Worm (Caenorhabditis elegans) whole organism, young adult: ENCODE measurements around the gene F45E1.1.

Experiments used
- B0019.2 ChIP-seq: fragments of 200-800 bp; sonication (Bioruptor generic); conservative IDR thresholded peaks from 2 replicates; pipeline ENCODE4 v1.3.6; 2022; ENCODE audit warnings: missing genetic modification reagents, missing genetic modification characterization, missing compliant biosample characterization
- B0261.1 ChIP-seq: sonication (generic microtip); optimal IDR thresholded peaks from 2 replicates; lab custom pipeline; 2016; ENCODE audit warnings: mild to moderate bottlenecking, missing genetic modification characterization, moderate library complexity, missing compliant biosample characterization
- C06A6.2 ChIP-seq: fragments of 200-800 bp; sonication (Bioruptor generic); conservative IDR thresholded peaks from 2 replicates; pipeline ENCODE4 v1.3.6; 2022; ENCODE audit warnings: missing genetic modification characterization, missing compliant biosample characterization
- C17E4.6 ChIP-seq: fragments of 200-800 bp; sonication (Bioruptor generic); IDR thresholded peaks from 2 replicates; pipeline ENCODE4 v1.3.6; 2022; ENCODE audit warnings: missing genetic modification reagents, missing genetic modification characterization, missing compliant biosample characterization
- F10E7.11 ChIP-seq: sonication (generic microtip); optimal IDR thresholded peaks from 2 replicates; lab custom pipeline; 2017; ENCODE audit warnings: mild to moderate bottlenecking, missing genetic modification characterization, moderate library complexity, missing compliant biosample characterization
- F33H1.4 ChIP-seq: fragments of 200-800 bp; sonication (Bioruptor generic); IDR thresholded peaks from 2 replicates; pipeline ENCODE4 v1.3.6; 2022; ENCODE audit warnings: missing genetic modification reagents, missing genetic modification characterization, missing compliant biosample characterization
- F39B2.1 ChIP-seq: fragments of 200-800 bp; sonication (Bioruptor generic); IDR thresholded peaks from 2 replicates; pipeline ENCODE4 v1.3.6; 2022; ENCODE audit warnings: missing genetic modification reagents, missing genetic modification characterization, missing compliant biosample characterization
- K12H6.12 ChIP-seq: fragments of 200-800 bp; sonication (Bioruptor generic); optimal IDR thresholded peaks from 2 replicates; lab custom pipeline; 2018; ENCODE audit warnings: mild to moderate bottlenecking, missing genetic modification characterization, missing compliant biosample characterization
- T26A5.8 ChIP-seq: sonication (generic microtip); optimal IDR thresholded peaks from 2 replicates; lab custom pipeline; 2016; ENCODE audit warnings: missing genetic modification characterization, missing compliant biosample characterization
- Y53G8AR.9 ChIP-seq: fragments of 200-800 bp; sonication (Bioruptor generic); conservative IDR thresholded peaks from 2 replicates; pipeline ENCODE4 v1.3.6; 2022; ENCODE audit warnings: missing genetic modification reagents, missing genetic modification characterization, missing compliant biosample characterization
- Y56A3A.18 ChIP-seq: fragments of 200-800 bp; sonication (Bioruptor generic); IDR thresholded peaks from 2 replicates; pipeline ENCODE4 v1.3.6; 2022; ENCODE audit warnings: missing genetic modification reagents, missing genetic modification characterization, missing compliant biosample characterization
- Y79H2A.3 ChIP-seq: fragments of 200-800 bp; sonication (Bioruptor generic); conservative IDR thresholded peaks from 2 replicates; pipeline ENCODE4 v1.3.6; 2022; ENCODE audit warnings: missing genetic modification reagents, missing genetic modification characterization, missing compliant biosample characterization
- Y95B8A.8 ChIP-seq: fragments of 200-800 bp; sonication (Bioruptor generic); IDR thresholded peaks from 2 replicates; pipeline ENCODE4 v1.3.6; 2022; ENCODE audit warnings: missing genetic modification reagents, missing genetic modification characterization, missing compliant biosample characterization
- ama-1 ChIP-seq, 3 experiments: fragments of 150-350 bp in 1 of 3; sonication (generic microtip) in 2 of 3; optimal IDR thresholded peaks; 2 replicates each; lab custom pipeline; 2014 to 2018; ENCODE audit warnings: missing biosample characterization in 2 of 3, missing genetic modification characterization in 2 of 3, missing genetic modification reagents in 2 of 3
- aptf-3 ChIP-seq: fragments of 200-800 bp; sonication (Bioruptor generic); IDR thresholded peaks from 2 replicates; pipeline ENCODE4 v1.3.6; 2022; ENCODE audit warnings: missing genetic modification characterization, missing compliant biosample characterization
- atf-7 ChIP-seq: sonication (generic microtip); optimal IDR thresholded peaks from 2 replicates; lab custom pipeline; 2017; ENCODE audit warnings: mild to moderate bottlenecking, missing genetic modification characterization, missing compliant biosample characterization
- bed-2 ChIP-seq: fragments of 200-800 bp; sonication (Bioruptor generic); IDR thresholded peaks from 2 replicates; pipeline ENCODE4 v1.3.6; 2022; ENCODE audit warnings: missing genetic modification reagents, missing genetic modification characterization, missing compliant biosample characterization
- ceh-100 ChIP-seq: fragments of 200-800 bp; sonication (Bioruptor generic); IDR thresholded peaks from 2 replicates; pipeline ENCODE4 v1.3.6; 2022; ENCODE audit warnings: missing genetic modification reagents, missing genetic modification characterization, missing compliant biosample characterization
- die-1 ChIP-seq: sonication (generic microtip); optimal IDR thresholded peaks from 2 replicates; lab custom pipeline; 2016; ENCODE audit warnings: missing genotype, mild to moderate bottlenecking, missing genetic modification characterization, missing compliant biosample characterization
- dpl-1 ChIP-seq: fragments of 150-350 bp; optimal IDR thresholded peaks from 2 replicates; lab custom pipeline; 2014; ENCODE audit warnings: missing biosample characterization, missing genetic modification reagents, missing genetic modification characterization
- egl-44 ChIP-seq: fragments of 200-800 bp; sonication (Bioruptor generic); IDR thresholded peaks from 2 replicates; pipeline ENCODE4 v1.3.6; 2022; ENCODE audit warnings: missing genetic modification reagents, missing genetic modification characterization, missing compliant biosample characterization
- ekl-4 ChIP-seq: fragments of 200-800 bp; sonication (Bioruptor generic); IDR thresholded peaks from 2 replicates; pipeline ENCODE4 v1.3.6; 2022; ENCODE audit warnings: missing genetic modification reagents, missing genetic modification characterization, missing compliant biosample characterization
- ets-4 ChIP-seq: fragments of 200-800 bp; sonication (Bioruptor generic); optimal IDR thresholded peaks from 2 replicates; lab custom pipeline; 2018; ENCODE audit warnings: mild to moderate bottlenecking, missing genetic modification characterization, missing compliant biosample characterization
- gei-17 ChIP-seq: fragments of 200-800 bp; sonication (Bioruptor generic); optimal IDR thresholded peaks from 2 replicates; lab custom pipeline; 2018; ENCODE audit warnings: mild to moderate bottlenecking, missing genetic modification characterization, missing compliant biosample characterization
- hlh-26 ChIP-seq: fragments of 200-800 bp; sonication (Bioruptor generic); conservative IDR thresholded peaks from 2 replicates; pipeline ENCODE4 v1.3.6; 2022; ENCODE audit warnings: missing genetic modification reagents, missing genetic modification characterization, missing compliant biosample characterization
- hmg-1.2 ChIP-seq: fragments of 200-800 bp; sonication (Bioruptor generic); IDR thresholded peaks from 2 replicates; pipeline ENCODE4 v1.3.6; 2022; ENCODE audit warnings: missing genetic modification reagents, missing genetic modification characterization, missing compliant biosample characterization
- hsf-1 ChIP-seq: fragments of 200-800 bp; sonication (Bioruptor generic); IDR thresholded peaks from 2 replicates; pipeline ENCODE4 v1.3.6; 2022; ENCODE audit warnings: missing genetic modification reagents, missing genetic modification characterization, missing compliant biosample characterization
- lir-1 ChIP-seq: fragments of 200-800 bp; sonication (Bioruptor generic); conservative IDR thresholded peaks from 2 replicates; pipeline ENCODE4 v1.3.6; 2022; ENCODE audit warnings: missing genetic modification reagents, missing genetic modification characterization, missing compliant biosample characterization
- madf-10 ChIP-seq: sonication (generic microtip); optimal IDR thresholded peaks from 2 replicates; lab custom pipeline; 2016; ENCODE audit warnings: mild to moderate bottlenecking, missing genetic modification characterization, missing compliant biosample characterization
- mel-28 ChIP-seq: sonication (generic microtip); optimal IDR thresholded peaks from 2 replicates; lab custom pipeline; 2016; ENCODE audit warnings: borderline replicate concordance, mild to moderate bottlenecking, missing genetic modification characterization, missing compliant biosample characterization
- mes-4 ChIP-seq: sonication (generic microtip); optimal IDR thresholded peaks from 2 replicates; lab custom pipeline; 2016; ENCODE audit warnings: missing genotype, missing genetic modification characterization, missing compliant biosample characterization
- nhr-80 ChIP-seq: sonication (generic microtip); optimal IDR thresholded peaks from 2 replicates; lab custom pipeline; 2016; ENCODE audit warnings: missing genetic modification characterization, missing compliant biosample characterization
- pbrm-1 ChIP-seq: fragments of 200-800 bp; sonication (Bioruptor generic); IDR thresholded peaks from 2 replicates; pipeline ENCODE4 v1.3.6; 2022; ENCODE audit warnings: missing genetic modification reagents, missing genetic modification characterization, missing compliant biosample characterization
- rcor-1 ChIP-seq: fragments of 200-800 bp; sonication (Bioruptor generic); IDR thresholded peaks from 2 replicates; pipeline ENCODE4 v1.3.6; 2022; ENCODE audit warnings: missing genetic modification reagents, missing genetic modification characterization, missing compliant biosample characterization
- rec-8 ChIP-seq, 2 experiments: sonication (generic microtip); optimal IDR thresholded peaks; 2 replicates each; lab custom pipeline; 2016; ENCODE audit warnings: mild to moderate bottlenecking in 2 of 2, missing genetic modification characterization in 2 of 2, missing genetic modification reagents in 2 of 2, missing genotype in 2 of 2, missing biosample characterization in 1 of 2, missing compliant biosample characterization in 1 of 2, moderate library complexity in 1 of 2
- repo-1 ChIP-seq: sonication (generic microtip); optimal IDR thresholded peaks from 2 replicates; lab custom pipeline; 2017; ENCODE audit warnings: mild to moderate bottlenecking, missing genetic modification characterization, missing compliant biosample characterization
- rpc-1 ChIP-seq, 2 experiments: fragments of 150-350 bp in 1 of 2; sonication (generic microtip) in 1 of 2; optimal IDR thresholded peaks; 2 replicates each; lab custom pipeline; 2014 to 2018; ENCODE audit warnings: missing biosample characterization in 1 of 2, missing genetic modification characterization in 1 of 2, missing genetic modification reagents in 1 of 2, missing genotype in 1 of 2
- sdz-38 ChIP-seq: sonication (generic microtip); optimal IDR thresholded peaks from 2 replicates; lab custom pipeline; 2016; ENCODE audit warnings: missing genotype, missing genetic modification characterization, missing compliant biosample characterization
- unc-62 ChIP-seq: fragments of 150-350 bp; optimal IDR thresholded peaks from 2 replicates; lab custom pipeline; 2014; ENCODE audit warnings: missing biosample characterization, missing genetic modification reagents, missing genetic modification characterization
- ztf-18 ChIP-seq: sonication (generic microtip); optimal IDR thresholded peaks from 2 replicates; lab custom pipeline; 2016; ENCODE audit warnings: missing genotype, mild to moderate bottlenecking, missing genetic modification characterization, missing compliant biosample characterization
- ztf-22 ChIP-seq: fragments of 200-800 bp; sonication (Bioruptor generic); optimal IDR thresholded peaks from 2 replicates; lab custom pipeline; 2018; ENCODE audit warnings: mild to moderate bottlenecking, missing genetic modification characterization, moderate library complexity, missing compliant biosample characterization
- ztf-26 ChIP-seq: sonication (generic microtip); optimal IDR thresholded peaks from 2 replicates; lab custom pipeline; 2017; ENCODE audit warnings: missing genetic modification characterization, missing compliant biosample characterization
- ztf-28 ChIP-seq: fragments of 200-800 bp; sonication (Bioruptor generic); IDR thresholded peaks from 2 replicates; pipeline ENCODE4 v1.3.6; 2022; ENCODE audit warnings: missing genetic modification reagents, missing genetic modification characterization, missing compliant biosample characterization
- ztf-3 ChIP-seq: fragments of 200-800 bp; sonication (Bioruptor generic); optimal IDR thresholded peaks from 2 replicates; lab custom pipeline; 2018; ENCODE audit warnings: mild to moderate bottlenecking, missing genetic modification characterization, missing compliant biosample characterization
- ztf-6 ChIP-seq: fragments of 200-800 bp; sonication (Bioruptor generic); IDR thresholded peaks from 2 replicates; pipeline ENCODE4 v1.3.6; 2022; ENCODE audit warnings: missing genetic modification reagents, missing genetic modification characterization, missing compliant biosample characterization

The F45E1.1 gene

DNA sequence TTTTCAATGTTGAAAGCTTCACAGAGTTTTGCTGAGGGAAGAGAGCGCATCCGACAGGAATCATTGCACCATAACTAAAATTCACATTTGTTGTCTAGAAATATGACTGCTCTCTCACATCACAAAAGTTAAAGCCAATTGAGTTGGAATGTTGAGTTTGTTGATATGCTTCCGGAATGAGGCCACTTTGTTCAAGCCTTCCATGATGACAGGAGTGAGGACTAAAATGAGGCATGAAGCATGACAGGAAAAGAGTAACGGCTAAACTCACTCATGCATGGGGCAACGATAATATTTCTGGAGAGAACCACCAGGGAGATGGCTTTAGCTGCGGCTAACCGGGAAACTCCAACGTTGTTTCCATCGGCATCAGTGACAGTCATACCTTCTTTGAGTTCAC is 47.0 kb upstream of the F45E1.1 start (continued):
- TF ChIP-seq ztf-22 (no peak), C17E4.6 (GFP tag; lab: Robert Waterston, UW) (no peak), F10E7.11 (tag; lab: Kevin White, UChicago) (peak; percentile 41), unc-62 (GFP tag; lab: Kevin White, UChicago) (no peak), Y53G8AR.9 (GFP tag; lab: Robert Waterston, UW) (no peak), ztf-26 (tag; lab: Kevin White, UChicago) (peak; percentile 11), K12H6.12 (tag; lab: Kevin White, UChicago) (peak; percentile 19)

DNA sequence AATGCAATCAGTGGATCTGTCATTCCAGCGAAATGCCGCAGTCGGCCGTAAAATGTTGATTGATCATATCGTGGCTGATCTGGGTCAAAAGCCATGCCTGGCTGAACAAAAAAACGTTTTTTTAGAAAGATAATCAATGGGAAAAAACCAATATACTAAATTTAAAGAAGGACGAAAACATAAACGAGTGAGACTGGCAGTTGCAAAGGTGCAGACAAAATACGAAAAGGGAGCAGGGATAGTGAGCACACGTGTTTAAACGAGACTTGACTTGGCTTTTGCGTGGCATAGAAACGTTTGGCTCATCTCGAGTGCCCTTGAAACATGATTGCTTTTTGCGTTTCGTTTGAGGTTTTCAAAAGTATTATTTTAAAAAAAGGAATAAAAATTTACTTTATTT is 45.3 kb upstream of the F45E1.1 start, which contains the start of gene sfxn-2:
TSS of gene sfxn-2 (minus strand) at position 101 of the 400 bp plus-strand sequence.
- TF ChIP-seq C06A6.2, result no peak
- no peak for TF ChIP-seq Y56A3A.18 (GFP tag; lab: Robert Waterston, UW)
- no peak for TF ChIP-seq nhr-80
- TF ChIP-seq B0019.2 (GFP tag; lab: Robert Waterston, UW), result no peak
- no peak for TF ChIP-seq rcor-1
- no peak for TF ChIP-seq F39B2.1
- no peak for TF ChIP-seq ekl-4 (GFP tag; lab: Robert Waterston, UW)
- no peak for TF ChIP-seq T26A5.8
- TF ChIP-seq rpc-1 (optimal IDR thresholded peaks at IDR 0.05; lab: Kevin White, UChicago), result no peak
- no peak for TF ChIP-seq rpc-1 (tag; optimal IDR thresholded peaks at IDR 0.05; lab: Kevin White, UChicago)
- no peak for TF ChIP-seq ztf-18 (tag; lab: Kevin White, UChicago)
- no peak for TF ChIP-seq lir-1 (GFP tag; lab: Robert Waterston, UW)
- TF ChIP-seq mel-28 (tag; lab: Kevin White, UChicago), result no peak
- TF ChIP-seq madf-10 (tag; lab: Kevin White, UChicago), result no peak
- TF ChIP-seq Y95B8A.8 (GFP tag; lab: Robert Waterston, UW), result no peak
- no peak for TF ChIP-seq hlh-26
- TF ChIP-seq Y79H2A.3, result no peak
- no peak for TF ChIP-seq die-1 (tag; lab: Kevin White, UChicago)
- TF ChIP-seq ztf-28 (GFP tag; lab: Robert Waterston, UW), result no peak
- no peak for TF ChIP-seq gei-17 (GFP tag; lab: Kevin White, UChicago)
- no peak for TF ChIP-seq F33H1.4 (GFP tag; lab: Robert Waterston, UW)

DNA sequence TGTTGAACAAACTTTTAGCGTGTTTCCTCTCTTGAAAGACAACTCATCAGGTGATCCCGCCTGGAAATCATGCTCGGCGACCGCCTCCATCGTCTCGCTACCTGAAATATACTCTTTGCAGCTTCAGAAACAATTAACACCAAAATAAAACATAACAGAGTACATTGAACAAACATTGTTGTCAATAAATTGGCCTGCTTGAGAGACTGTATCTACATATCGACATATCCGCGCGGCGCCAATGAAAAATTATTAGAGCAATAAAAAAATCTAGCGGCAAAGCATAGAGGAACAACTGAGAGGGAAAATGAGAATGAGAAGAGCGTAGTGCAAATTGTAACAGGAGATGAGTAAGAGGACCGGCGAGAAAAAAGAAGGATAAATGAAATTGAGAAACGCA is 41.9 kb upstream of the F45E1.1 start, which contains the start of gene sem-5:
TSS of gene sem-5 (minus strand) at position 101 of the 400 bp plus-strand sequence.
- TF ChIP-seq repo-1 (tag; lab: Kevin White, UChicago) (no peak), atf-7 (tag; lab: Kevin White, UChicago) (no peak), F39B2.1 (no peak), egl-44 (GFP tag; lab: Robert Waterston, UW) (no peak)
- TF ChIP-seq, all 124 proteins: peak for 0

DNA sequence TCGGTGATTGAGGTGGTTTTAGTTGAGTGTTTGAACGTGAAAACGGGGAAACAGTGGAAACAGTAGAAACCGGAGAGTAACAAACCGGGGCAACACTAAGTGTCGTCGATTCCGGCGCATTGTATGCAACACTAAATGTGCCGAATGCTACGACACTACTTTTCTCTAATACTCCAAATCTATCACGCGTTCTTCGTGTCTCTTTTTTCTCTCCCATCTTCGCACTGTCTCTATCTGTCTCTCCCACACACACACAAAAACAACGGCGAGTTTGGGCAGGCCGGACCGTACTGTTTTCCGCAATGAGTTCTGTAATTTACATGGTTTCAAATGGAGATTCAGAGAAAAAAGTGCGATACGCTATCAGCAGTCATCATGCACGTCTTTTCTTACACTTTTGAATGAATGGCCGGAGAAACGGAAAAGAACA is 41.4 kb upstream of the F45E1.1 start:
- TF ChIP-seq aptf-3 (GFP tag; lab: Robert Waterston, UW) (no peak), ztf-18 (tag; lab: Kevin White, UChicago) (peak; percentile 21), hmg-1.2 (peak; percentile 72), atf-7 (tag; lab: Kevin White, UChicago) (peak; percentile 75), ama-1 (optimal IDR thresholded peaks at IDR 0.05; lab: Kevin White, UChicago) (no peak), ama-1 (GFP tag; optimal IDR thresholded peaks at IDR 0.05; lab: Kevin White, UChicago) (no peak), ztf-3 (GFP tag; lab: Kevin White, UChicago) (no peak), madf-10 (tag; lab: Kevin White, UChicago) (peak; percentile 19), bed-2 (GFP tag; lab: Robert Waterston, UW) (no peak), ceh-100 (GFP tag; lab: Robert Waterston, UW) (no peak), sdz-38 (tag; lab: Kevin White, UChicago) (no peak), B0261.1 (tag; lab: Kevin White, UChicago) (no peak), rec-8 (tag; optimal IDR thresholded peaks at IDR 0.05; lab: Kevin White, UChicago) (no peak), Y56A3A.18 (GFP tag; lab: Robert Waterston, UW) (0 out of 2 replicates have a peak, but pooled peaks have one; percentile 46), ets-4 (GFP tag; lab: Kevin White, UChicago) (peak; percentile 98), ztf-6 (GFP tag; lab: Robert Waterston, UW) (no peak), mes-4 (tag; lab: Kevin White, UChicago) (no peak), dpl-1 (GFP tag; lab: Kevin White, UChicago) (no peak), hsf-1 (GFP tag; lab: Robert Waterston, UW) (no peak), pbrm-1 (no peak)
